Worm (Caenorhabditis elegans): ENCODE data around the gene srh-277.

- TF ChIP-seq Y116A8C.19 (tag; optimal IDR thresholded peaks at IDR 0.05; ENCODE audit: borderline replicate concordance) (no peak), ceh-82 (tag; optimal IDR thresholded peaks at IDR 0.05) (no peak), tbx-2 (tag; optimal IDR thresholded peaks at IDR 0.05) (no peak), nhr-28 (tag; optimal IDR thresholded peaks at IDR 0.05) (no peak), nhr-12 (tag; optimal IDR thresholded peaks at IDR 0.05) (no peak), nhr-77 (tag; optimal IDR thresholded peaks at IDR 0.05) (no peak), lin-13 (GFP tag; optimal IDR thresholded peaks at IDR 0.05) (no peak)
Measured at ce11 chrV:16211713-16212112, 28.7 kb downstream of the srh-277 start.

Measured in whole organism, L1 larva.